Worm (Caenorhabditis elegans) whole organism, L3 larva: ENCODE results near the gene srj-55.

Experiments used
- R02D3.7 ChIP-seq: fragments of 150-350 bp; optimal IDR thresholded peaks from 2 replicates; lab custom pipeline; 2014; ENCODE audit warnings: missing biosample characterization, missing genetic modification characterization
- aly-2 ChIP-seq: fragments of 150-350 bp; optimal IDR thresholded peaks from 2 replicates; lab custom pipeline; 2014; ENCODE audit warnings: missing biosample characterization, missing genetic modification characterization
- ama-1 ChIP-seq: fragments of 150-350 bp; optimal IDR thresholded peaks from 2 replicates; lab custom pipeline; 2018
- ceh-16 ChIP-seq: sonication (generic microtip); optimal IDR thresholded peaks from 2 replicates; lab custom pipeline; 2017; ENCODE audit warnings: missing biosample characterization, missing genetic modification characterization
- ceh-28 ChIP-seq: fragments of 150-350 bp; optimal IDR thresholded peaks from 2 replicates; lab custom pipeline; 2014; ENCODE audit warnings: missing biosample characterization, missing genetic modification reagents, missing genetic modification characterization
- daf-12 ChIP-seq: fragments of 150-350 bp; optimal IDR thresholded peaks from 2 replicates; lab custom pipeline; 2014; ENCODE audit warnings: missing biosample characterization, missing genetic modification reagents, missing genetic modification characterization
- egl-27 ChIP-seq: sonication (generic microtip); optimal IDR thresholded peaks from 4 replicates; lab custom pipeline; 2017; ENCODE audit warnings: missing biosample characterization, missing genetic modification reagents, missing genetic modification characterization
- egl-5 ChIP-seq: fragments of 150-350 bp; optimal IDR thresholded peaks from 2 replicates; lab custom pipeline; 2017; ENCODE audit warnings: missing biosample characterization, missing genetic modification reagents, missing genetic modification characterization, inconsistent platforms
- elt-1 ChIP-seq: fragments of 150-350 bp; optimal IDR thresholded peaks from 2 replicates; lab custom pipeline; 2014; ENCODE audit warnings: missing biosample characterization, missing genetic modification characterization
- eor-1 ChIP-seq, 2 experiments: fragments of 150-350 bp; optimal IDR thresholded peaks; 2 replicates each; lab custom pipeline; 2014 to 2018; ENCODE audit warnings: missing biosample characterization in 2 of 2, missing genetic modification characterization in 2 of 2
- fkh-10 ChIP-seq: sonication (generic microtip); optimal IDR thresholded peaks from 2 replicates; lab custom pipeline; 2017; ENCODE audit warnings: missing biosample characterization, missing genetic modification reagents, missing genetic modification characterization
- fkh-2 ChIP-seq: fragments of 150-350 bp; optimal IDR thresholded peaks from 2 replicates; lab custom pipeline; 2014; ENCODE audit warnings: missing biosample characterization, missing genetic modification reagents, missing genetic modification characterization
- hmg-11 ChIP-seq: sonication (generic microtip); optimal IDR thresholded peaks from 2 replicates; lab custom pipeline; 2016; ENCODE audit warnings: missing genetic modification characterization, missing compliant biosample characterization
- lin-15B ChIP-seq: fragments of 150-350 bp; optimal IDR thresholded peaks from 2 replicates; lab custom pipeline; 2014; ENCODE audit warnings: missing biosample characterization, missing genetic modification characterization
- lin-39 ChIP-seq: fragments of 150-350 bp; optimal IDR thresholded peaks from 2 replicates; lab custom pipeline; 2018; ENCODE audit warnings: missing biosample characterization, missing genetic modification reagents, missing genetic modification characterization
- lsy-12 ChIP-seq: sonication (generic microtip); optimal IDR thresholded peaks from 2 replicates; lab custom pipeline; 2016; ENCODE audit warnings: mild to moderate bottlenecking, missing genetic modification characterization, missing compliant biosample characterization
- mdl-1 ChIP-seq: fragments of 150-350 bp; optimal IDR thresholded peaks from 2 replicates; lab custom pipeline; 2014; ENCODE audit warnings: missing biosample characterization, missing genetic modification characterization
- mml-1 ChIP-seq: fragments of 150-350 bp; sonication (generic microtip); optimal IDR thresholded peaks from 3 replicates; lab custom pipeline; 2014; ENCODE audit warnings: missing biosample characterization, missing genetic modification characterization
- nfya-1 ChIP-seq: sonication (generic microtip); optimal IDR thresholded peaks from 2 replicates; lab custom pipeline; 2017; ENCODE audit warnings: missing genetic modification characterization, mild to moderate bottlenecking, missing compliant biosample characterization, antibody characterized with exemption, moderate library complexity; ENCODE audit not compliant: insufficient read depth
- nhr-11 ChIP-seq: fragments of 150-350 bp; optimal IDR thresholded peaks from 2 replicates; lab custom pipeline; 2014; ENCODE audit warnings: missing biosample characterization, missing genetic modification characterization
- nhr-12 ChIP-seq: fragments of 150-350 bp; optimal IDR thresholded peaks from 2 replicates; lab custom pipeline; 2014; ENCODE audit warnings: missing biosample characterization, missing genetic modification characterization
- nhr-23 ChIP-seq: fragments of 150-350 bp; optimal IDR thresholded peaks from 2 replicates; lab custom pipeline; 2014; ENCODE audit warnings: missing biosample characterization, missing genetic modification reagents, missing genetic modification characterization
- nhr-237 ChIP-seq: fragments of 150-350 bp; optimal IDR thresholded peaks from 2 replicates; lab custom pipeline; 2014; ENCODE audit warnings: missing biosample characterization, missing genetic modification characterization
- nhr-25 ChIP-seq: sonication (generic microtip); optimal IDR thresholded peaks from 2 replicates; lab custom pipeline; 2017; ENCODE audit warnings: missing biosample characterization, missing genetic modification characterization
- nhr-43 ChIP-seq: sonication (generic microtip); optimal IDR thresholded peaks from 2 replicates; lab custom pipeline; 2016; ENCODE audit warnings: mild to moderate bottlenecking, missing genetic modification characterization, missing compliant biosample characterization; ENCODE audit not compliant: poor library complexity, severe bottlenecking
- nhr-67 ChIP-seq: fragments of 150-350 bp; optimal IDR thresholded peaks from 2 replicates; lab custom pipeline; 2014; ENCODE audit warnings: missing biosample characterization, missing genetic modification characterization
- pha-4 ChIP-seq: fragments of 150-350 bp; optimal IDR thresholded peaks from 2 replicates; lab custom pipeline; 2014; ENCODE audit warnings: missing biosample characterization, missing genetic modification reagents, missing genetic modification characterization
- pqm-1 ChIP-seq: fragments of 150-350 bp; optimal IDR thresholded peaks from 2 replicates; lab custom pipeline; 2017; ENCODE audit warnings: missing biosample characterization, missing genetic modification characterization, inconsistent platforms
- sea-2 ChIP-seq: fragments of 150-350 bp; sonication (generic microtip); optimal IDR thresholded peaks from 4 replicates; lab custom pipeline; 2014; ENCODE audit warnings: missing biosample characterization, missing genetic modification reagents, missing genetic modification characterization
- snpc-4 ChIP-seq: fragments of 150-350 bp; optimal IDR thresholded peaks from 2 replicates; lab custom pipeline; 2014; ENCODE audit warnings: missing biosample characterization, missing genetic modification characterization
- unc-62 ChIP-seq: fragments of 150-350 bp; sonication (generic microtip); optimal IDR thresholded peaks from 4 replicates; lab custom pipeline; 2014; ENCODE audit warnings: missing biosample characterization, missing genetic modification reagents, missing genetic modification characterization
- ztf-11 ChIP-seq: fragments of 150-350 bp; optimal IDR thresholded peaks from 2 replicates; lab custom pipeline; 2014; ENCODE audit warnings: missing biosample characterization, missing genetic modification characterization
- ztf-4 ChIP-seq: fragments of 150-350 bp; optimal IDR thresholded peaks from 2 replicates; lab custom pipeline; 2014; ENCODE audit warnings: missing biosample characterization, missing genetic modification characterization

The srj-55 gene

ce11 chrV:2826815-2827214 lies 30.9 kb downstream of the srj-55 start, which contains the start of gene T03D3.5:
T03D3.5 (minus strand) TSS chrV:2826835.
- TF ChIP-seq lin-39 (tag; lab: Kevin White, UChicago) (no peak), lin-15B (no peak), nhr-43 (tag; lab: Kevin White, UChicago) (no peak), hmg-11 (peak; percentile 87), nhr-237 (tag; lab: Kevin White, UChicago) (no peak), nhr-67 (tag; lab: Kevin White, UChicago) (no peak)

- TF ChIP-seq ama-1 = no peak
- no peak for TF ChIP-seq ztf-11
- TF ChIP-seq mml-1 (tag; lab: Kevin White, UChicago) = no peak
- TF ChIP-seq nhr-12 (tag; lab: Kevin White, UChicago) = no peak
- no peak for TF ChIP-seq nhr-67 (tag; lab: Kevin White, UChicago)
- TF ChIP-seq hmg-11 = no peak
- no peak for TF ChIP-seq R02D3.7 (tag; lab: Kevin White, UChicago)
- no peak for TF ChIP-seq mdl-1
- no peak for TF ChIP-seq pqm-1 (tag; lab: Kevin White, UChicago)
- TF ChIP-seq nhr-43 (tag; lab: Kevin White, UChicago) = no peak
- no peak for TF ChIP-seq nhr-23 (tag; lab: Kevin White, UChicago)
- TF ChIP-seq nhr-25 = no peak
- TF ChIP-seq snpc-4 (tag; lab: Kevin White, UChicago) = no peak
- no peak for TF ChIP-seq egl-5 (tag; lab: Kevin White, UChicago)
- TF ChIP-seq egl-27 (tag; lab: Kevin White, UChicago) = no peak
- TF ChIP-seq pha-4 = no peak
- no peak for TF ChIP-seq ztf-4 (tag; lab: Kevin White, UChicago)
Measured at ce11 chrV:2825978-2826377, 31.8 kb downstream of the srj-55 start.

- TF ChIP-seq nfya-1 = peak; percentile 46
- no peak for TF ChIP-seq daf-12 (tag; lab: Kevin White, UChicago)
- TF ChIP-seq nhr-11 (tag; lab: Kevin White, UChicago) = no peak
- TF ChIP-seq egl-27 (tag; lab: Kevin White, UChicago) = no peak
- no peak for TF ChIP-seq fkh-10 (GFP tag; lab: Kevin White, UChicago)
- TF ChIP-seq sea-2 (GFP tag; lab: Kevin White, UChicago) = no peak
- TF ChIP-seq aly-2 (tag; lab: Kevin White, UChicago) = no peak
- TF ChIP-seq ztf-11 = no peak
Measured at ce11 chrV:2821618-2822272, 36.0 kb downstream of the srj-55 start, which contains the start of gene srh-36. srh-36 (minus strand) TSS chrV:2821668.

ce11 chrV:2818117-2818516 lies 39.6 kb downstream of the srj-55 start, which contains the start of gene srt-34:
srt-34 (minus strand) TSS chrV:2818217.
- no peak for TF ChIP-seq eor-1 (tag; optimal IDR thresholded peaks at IDR 0.05; lab: Kevin White, UChicago)
- TF ChIP-seq ceh-28 (tag; lab: Kevin White, UChicago) = no peak

- TF ChIP-seq elt-1 (tag; lab: Kevin White, UChicago) (no peak), ceh-16 (tag; lab: Kevin White, UChicago) (no peak), ztf-11 (no peak), daf-12 (tag; lab: Kevin White, UChicago) (no peak), hmg-11 (no peak), ama-1 (no peak), egl-27 (tag; lab: Kevin White, UChicago) (no peak), lsy-12 (tag; lab: Kevin White, UChicago) (no peak), egl-5 (tag; lab: Kevin White, UChicago) (no peak), fkh-2 (tag; lab: Kevin White, UChicago) (no peak), nhr-237 (tag; lab: Kevin White, UChicago) (no peak), eor-1 (tag; optimal IDR thresholded peaks at IDR 0.05; lab: Kevin White, UChicago) (no peak), unc-62 (GFP tag; lab: Kevin White, UChicago) (no peak)
- TF ChIP-seq, all 47 proteins: peak for 0
Measured at ce11 chrV:2815956-2816355, 41.8 kb downstream of the srj-55 start, which contains the start of gene F54E2.5. F54E2.5 (minus strand) TSS chrV:2816056.
